Fruit fly (Drosophila melanogaster): ENCODE measurements around the gene CG7443.

DNA sequence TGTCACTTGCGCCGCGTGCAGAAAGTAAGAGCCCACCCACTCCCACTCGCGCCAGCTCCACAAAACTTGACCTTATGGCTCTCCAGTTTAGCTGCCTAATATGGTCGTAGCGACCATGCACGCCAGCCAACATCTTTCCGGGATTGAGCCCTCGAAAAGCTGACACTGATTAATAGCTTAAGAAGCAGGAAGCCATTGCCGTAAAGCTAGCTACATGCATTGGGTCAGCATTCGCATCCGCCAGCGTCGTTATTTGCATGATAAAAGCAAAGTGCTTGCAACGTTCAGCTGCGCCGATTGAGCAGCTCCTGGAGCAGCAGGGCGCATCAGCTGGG is 17.2 kb upstream of the CG7443 start:
- TF ChIP-seq CTCF (optimal IDR thresholded peaks at IDR 0.05) (no peak), CG8478 (optimal IDR thresholded peaks at IDR 0.05) (no peak)
